Fruit fly (Drosophila melanogaster) whole organism, embryonic: ENCODE data around the gene CG34357.

Experiments used
- Ada2b ChIP-seq: fragments of 200-800 bp; sonication (Bioruptor generic); IDR thresholded peaks from 2 replicates; pipeline ENCODE4 v1.3.6; 2022; ENCODE audit warnings: missing biosample characterization, missing genetic modification characterization
- CG10979 ChIP-seq: fragments of 200-800 bp; sonication (Bioruptor generic); optimal IDR thresholded peaks from 2 replicates; lab custom pipeline; 2018; ENCODE audit warnings: missing biosample characterization, mild to moderate bottlenecking, missing genetic modification characterization, moderate library complexity
- CG11093 ChIP-seq: fragments of 200-800 bp; sonication (Bioruptor generic); IDR thresholded peaks from 3 replicates; pipeline ENCODE4 v1.3.6; 2022; ENCODE audit warnings: missing biosample characterization, missing genetic modification characterization
- CG12155 ChIP-seq: fragments of 200-800 bp; sonication (Bioruptor generic); optimal IDR thresholded peaks from 3 replicates; lab custom pipeline; 2016; ENCODE audit warnings: missing biosample characterization, missing genetic modification characterization
- CG13894 ChIP-seq: fragments of 200-800 bp; sonication (Bioruptor generic); optimal IDR thresholded peaks from 3 replicates; lab custom pipeline; 2018; ENCODE audit warnings: missing biosample characterization, mild to moderate bottlenecking, missing genetic modification characterization, moderate library complexity
- CG14710 ChIP-seq: fragments of 200-800 bp; sonication (Bioruptor generic); optimal IDR thresholded peaks from 3 replicates; lab custom pipeline; 2019; ENCODE audit warnings: missing biosample characterization, mild to moderate bottlenecking, missing genetic modification characterization, moderate library complexity
- CG15601 ChIP-seq: fragments of 200-800 bp; sonication (Bioruptor generic); optimal IDR thresholded peaks from 3 replicates; lab custom pipeline; 2019; ENCODE audit warnings: missing biosample characterization, mild to moderate bottlenecking, missing genetic modification characterization, moderate library complexity
- CG1602 ChIP-seq: fragments of 200-800 bp; sonication (Bioruptor generic); optimal IDR thresholded peaks from 3 replicates; lab custom pipeline; 2016; ENCODE audit warnings: missing biosample characterization, missing genetic modification characterization
- CG16779 ChIP-seq: fragments of 200-800 bp; sonication (Bioruptor generic); IDR thresholded peaks from 2 replicates; pipeline ENCODE4 v1.3.6; 2022; ENCODE audit warnings: missing biosample characterization, missing genetic modification characterization
- CG17359 ChIP-seq: fragments of 200-800 bp; sonication (Bioruptor generic); optimal IDR thresholded peaks from 3 replicates; lab custom pipeline; 2018; ENCODE audit warnings: missing biosample characterization, mild to moderate bottlenecking, missing genetic modification characterization, moderate library complexity
- CG18011 ChIP-seq: fragments of 200-800 bp; sonication (Bioruptor generic); optimal IDR thresholded peaks from 2 replicates; lab custom pipeline; 2017; ENCODE audit warnings: missing biosample characterization, missing genetic modification characterization, mild to moderate bottlenecking, moderate library complexity, missing genotype
- CG7786 ChIP-seq: fragments of 200-800 bp; sonication (Bioruptor generic); optimal IDR thresholded peaks from 2 replicates; lab custom pipeline; 2016; ENCODE audit warnings: missing biosample characterization, missing genetic modification characterization
- CG7987 ChIP-seq: fragments of 200-800 bp; sonication (Bioruptor generic); optimal IDR thresholded peaks from 2 replicates; lab custom pipeline; 2018; ENCODE audit warnings: missing biosample characterization, mild to moderate bottlenecking, missing genetic modification characterization, moderate library complexity
- CG9932 ChIP-seq: fragments of 200-800 bp; sonication (Bioruptor generic); IDR thresholded peaks from 2 replicates; pipeline ENCODE4 v1.3.6; 2022; ENCODE audit warnings: missing biosample characterization, missing genetic modification characterization
- CkIIα-i1 ChIP-seq: fragments of 200-800 bp; sonication (Bioruptor generic); IDR thresholded peaks from 2 replicates; pipeline ENCODE4 v1.3.6; 2022; ENCODE audit warnings: missing biosample characterization, missing genetic modification characterization
- Dll ChIP-seq: fragments of 200-800 bp; sonication (Bioruptor generic); IDR thresholded peaks from 4 replicates; pipeline ENCODE4 v1.3.6; 2022; ENCODE audit warnings: missing biosample characterization, missing genetic modification characterization; ENCODE audit not compliant: partially characterized antibody
- Gug ChIP-seq: fragments of 200-800 bp; sonication (Bioruptor generic); IDR thresholded peaks from 4 replicates; pipeline ENCODE4 v1.3.6; 2022; ENCODE audit warnings: missing biosample characterization, missing genetic modification characterization
- HLH3B ChIP-seq: fragments of 200-800 bp; sonication (Bioruptor generic); IDR thresholded peaks from 2 replicates; pipeline ENCODE4 v1.3.6; 2022; ENCODE audit warnings: missing biosample characterization, missing genetic modification characterization
- HLH54F ChIP-seq: fragments of 200-800 bp; sonication (Bioruptor generic); optimal IDR thresholded peaks from 3 replicates; lab custom pipeline; 2016; ENCODE audit warnings: missing biosample characterization, missing genetic modification characterization
- Hey ChIP-seq: fragments of 200-800 bp; sonication (Bioruptor generic); optimal IDR thresholded peaks from 3 replicates; lab custom pipeline; 2018; ENCODE audit warnings: missing biosample characterization, mild to moderate bottlenecking, missing genetic modification characterization
- Sox100B ChIP-seq: fragments of 200-800 bp; sonication (Bioruptor generic); optimal IDR thresholded peaks from 3 replicates; lab custom pipeline; 2018; ENCODE audit warnings: missing biosample characterization, mild to moderate bottlenecking, missing genetic modification characterization
- Sry-β ChIP-seq: fragments of 200-800 bp; sonication (Bioruptor generic); optimal IDR thresholded peaks from 2 replicates; lab custom pipeline; 2018; ENCODE audit warnings: missing biosample characterization, mild to moderate bottlenecking, missing genetic modification characterization, moderate library complexity
- bcd ChIP-seq: fragments of 200-800 bp; sonication (Bioruptor generic); optimal IDR thresholded peaks from 2 replicates; lab custom pipeline; 2017; ENCODE audit warnings: missing biosample characterization, mild to moderate bottlenecking, missing genetic modification characterization
- bigmax ChIP-seq: fragments of 200-800 bp; sonication (Bioruptor generic); optimal IDR thresholded peaks from 2 replicates; lab custom pipeline; 2018; ENCODE audit warnings: missing biosample characterization, mild to moderate bottlenecking, missing genetic modification characterization
- btn ChIP-seq: fragments of 200-800 bp; sonication (Bioruptor generic); optimal IDR thresholded peaks from 2 replicates; lab custom pipeline; 2016; ENCODE audit warnings: missing biosample characterization, missing genetic modification characterization
- chinmo ChIP-seq: fragments of 200-800 bp; sonication (Bioruptor generic); IDR thresholded peaks from 4 replicates; pipeline ENCODE4 v1.3.6; 2022; ENCODE audit warnings: missing biosample characterization, missing genetic modification characterization; ENCODE audit not compliant: partially characterized antibody
- dimm ChIP-seq: fragments of 200-800 bp; sonication (Bioruptor generic); IDR thresholded peaks from 2 replicates; pipeline ENCODE4 v1.3.6; 2022; ENCODE audit warnings: missing biosample characterization, missing genetic modification characterization
- en ChIP-seq: fragments of 200-800 bp; sonication (Bioruptor generic); optimal IDR thresholded peaks from 2 replicates; lab custom pipeline; 2016; ENCODE audit warnings: missing biosample characterization, missing genetic modification characterization
- eve ChIP-seq, 2 experiments: fragments of >200 bp; optimal IDR thresholded peaks; 2 replicates each; lab custom pipeline; 2017; ENCODE audit warnings: missing biosample characterization in 2 of 2, missing genetic modification characterization in 2 of 2
- gfzf ChIP-seq: fragments of 200-800 bp; sonication (Bioruptor generic); optimal IDR thresholded peaks from 2 replicates; lab custom pipeline; 2016; ENCODE audit warnings: missing biosample characterization, mild to moderate bottlenecking, missing genetic modification characterization, moderate library complexity
- hb ChIP-seq: fragments of 200-800 bp; sonication (Bioruptor generic); IDR thresholded peaks from 3 replicates; pipeline ENCODE4 v1.3.6; 2022; ENCODE audit warnings: missing biosample characterization, missing genetic modification characterization; ENCODE audit not compliant: partially characterized antibody
- insv ChIP-seq, 2 experiments: fragments of 200-800 bp; sonication (Bioruptor generic); optimal IDR thresholded peaks; 3 replicates each; lab custom pipeline; 2016 to 2018; ENCODE audit warnings: missing biosample characterization in 2 of 2, missing genetic modification characterization in 2 of 2
- knrl ChIP-seq: fragments of 200-800 bp; sonication (Bioruptor generic); IDR thresholded peaks from 3 replicates; pipeline ENCODE4 v1.3.6; 2022; ENCODE audit warnings: missing biosample characterization, missing genetic modification characterization; ENCODE audit not compliant: partially characterized antibody
- lov ChIP-seq, 2 experiments: fragments of 200-800 bp in 1 of 2; fragments of >200 bp in 1 of 2; sonication (Bioruptor generic) in 1 of 2; IDR thresholded peaks in 1 of 2; optimal IDR thresholded peaks in 1 of 2; 2 replicates in 1 of 2; 3 replicates in 1 of 2; pipeline versions ENCODE4 v1.3.6 to Lab custom; 2017 to 2022; ENCODE audit warnings: missing biosample characterization in 1 of 2, missing genetic modification characterization in 1 of 2
- mirr ChIP-seq: fragments of 200-800 bp; sonication (Bioruptor generic); optimal IDR thresholded peaks from 3 replicates; lab custom pipeline; 2018; ENCODE audit warnings: missing biosample characterization, mild to moderate bottlenecking, missing genetic modification characterization
- nom ChIP-seq: fragments of 200-800 bp; sonication (Bioruptor generic); optimal IDR thresholded peaks from 2 replicates; lab custom pipeline; 2017; ENCODE audit warnings: missing biosample characterization, missing genetic modification characterization, mild to moderate bottlenecking, moderate library complexity, missing genetic modification reagents
- pan ChIP-seq, 4 experiments: fragments of >200 bp in 3 of 4; fragments of 200-800 bp in 1 of 4; sonication (Bioruptor generic) in 1 of 4; optimal IDR thresholded peaks in 3 of 4; IDR thresholded peaks in 1 of 4; 2 replicates each; pipeline versions ENCODE4 v1.3.6 to Lab custom; 2017 to 2022; ENCODE audit warnings: missing biosample characterization in 2 of 4, missing genetic modification characterization in 2 of 4, mixed read lengths in 1 of 4
- peb ChIP-seq: fragments of 200-800 bp; sonication (Bioruptor generic); IDR thresholded peaks from 2 replicates; pipeline ENCODE4 v1.3.6; 2022; ENCODE audit warnings: missing biosample characterization, missing genetic modification characterization
- rib ChIP-seq: fragments of 200-800 bp; sonication (Bioruptor generic); IDR thresholded peaks from 2 replicates; pipeline ENCODE4 v1.3.6; 2022; ENCODE audit warnings: missing biosample characterization, missing genetic modification characterization
- ro ChIP-seq: fragments of 200-800 bp; sonication (Bioruptor generic); IDR thresholded peaks from 2 replicates; pipeline ENCODE4 v1.3.6; 2022; ENCODE audit warnings: missing biosample characterization, missing genetic modification characterization
- tup ChIP-seq: fragments of 200-800 bp; sonication (Bioruptor generic); optimal IDR thresholded peaks from 2 replicates; lab custom pipeline; 2016; ENCODE audit warnings: missing biosample characterization, mild to moderate bottlenecking, missing genetic modification characterization, moderate library complexity
- twi ChIP-seq: fragments of 200-800 bp; optimal IDR thresholded peaks from 2 replicates; lab custom pipeline; 2019; ENCODE audit warnings: missing biosample characterization, mild to moderate bottlenecking, missing genetic modification characterization, moderate library complexity

The CG34357 gene

dm6 chr3R:4479038-4479988 is 78.6 kb downstream of the CG34357 start, which contains the start of gene CG31523 (continued):
- no peak for TF ChIP-seq tup (GFP tag; lab: Kevin White, UChicago)
- peak; percentile 12 for TF ChIP-seq CG14710

dm6 chr3R:4478220-4479037 is 79.4 kb downstream of the CG34357 start:
- TF ChIP-seq chinmo (GFP tag; lab: Robert Waterston, UW), result peak; percentile 73; the same call in 2 of the 4 replicates
- peak; percentile 90 for TF ChIP-seq CG17359 (tag; lab: Kevin White, UChicago)
- peak; percentile 12 for TF ChIP-seq Hey (tag; lab: Kevin White, UChicago)
- TF ChIP-seq lov (optimal IDR thresholded peaks at IDR 0.05; lab: Kevin White, UChicago), result no peak
- peak; percentile 87; the same call in 2 of the 3 replicates for TF ChIP-seq lov (GFP tag; IDR thresholded peaks at IDR 0.05; lab: Robert Waterston, UW)
- peak; percentile 77 for TF ChIP-seq bcd (GFP tag; lab: Kevin White, UChicago)
- peak; percentile 85 for TF ChIP-seq CG7786 (GFP tag; lab: Kevin White, UChicago)
- TF ChIP-seq mirr (GFP tag; lab: Kevin White, UChicago), result peak; percentile 42
- peak; percentile 74 for TF ChIP-seq CG1602 (GFP tag; lab: Kevin White, UChicago)
- peak; percentile 90 for TF ChIP-seq Ada2b (GFP tag; lab: Robert Waterston, UW)
- peak; percentile 67 for TF ChIP-seq CG15601 (tag; lab: Kevin White, UChicago)
- TF ChIP-seq CG18011 (GFP tag; lab: Kevin White, UChicago), result peak; percentile 77
- no peak for TF ChIP-seq ro (GFP tag; lab: Robert Waterston, UW)
- 0 out of 3 replicates have a peak, but pooled peaks have one; percentile 27 for TF ChIP-seq knrl (GFP tag; lab: Robert Waterston, UW)
- TF ChIP-seq CG10979 (tag; lab: Kevin White, UChicago), result peak; percentile 78
- no peak for TF ChIP-seq bigmax (GFP tag; lab: Kevin White, UChicago)
- TF ChIP-seq insv (GFP tag; optimal IDR thresholded peaks at IDR 0.05; lab: Kevin White, UChicago), result no peak
- TF ChIP-seq gfzf (GFP tag; lab: Kevin White, UChicago), result peak; percentile 2
- no peak; the same call in 2 of the 4 replicates for TF ChIP-seq Dll (GFP tag; lab: Robert Waterston, UW)
- peak; percentile 70 for TF ChIP-seq btn (GFP tag; lab: Kevin White, UChicago)
- peak; percentile 87 for TF ChIP-seq CG12155 (GFP tag; lab: Kevin White, UChicago)
- TF ChIP-seq CG16779, result peak; percentile 96
- TF ChIP-seq dimm, result peak; percentile 66
- no peak for TF ChIP-seq Sry-β
- peak; percentile 70 for TF ChIP-seq nom (GFP tag; lab: Kevin White, UChicago)
- peak; percentile 57 for TF ChIP-seq CG7987 (GFP tag; lab: Kevin White, UChicago)
- TF ChIP-seq Sox100B (GFP tag; lab: Kevin White, UChicago), result peak; percentile 75
- TF ChIP-seq CG9932 (GFP tag; lab: Robert Waterston, UW), result peak; percentile 88
- TF ChIP-seq hb (GFP tag; lab: Robert Waterston, UW), result no peak
- TF ChIP-seq pan (optimal IDR thresholded peaks at IDR 0.05; lab: Kevin White, UChicago), result no peak
- TF ChIP-seq pan (GFP tag; optimal IDR thresholded peaks at IDR 0.05 in 1 of 2, IDR thresholded peaks at IDR 0.05 in 1 of 2), result peak in 1 of 2 experiments; percentile 94
- TF ChIP-seq Gug (GFP tag; lab: Robert Waterston, UW), result peak; percentile 89
- TF ChIP-seq rib (GFP tag; lab: Robert Waterston, UW), result peak; percentile 73; the same call in 1 of the 2 replicates
- TF ChIP-seq eve (GFP tag; optimal IDR thresholded peaks at IDR 0.05; lab: Kevin White, UChicago), result no peak
- peak; percentile 58; the same call in 2 of the 3 replicates for TF ChIP-seq CG11093
- TF ChIP-seq peb (GFP tag; lab: Robert Waterston, UW), result peak; percentile 52; the same call in 1 of the 2 replicates
- peak; percentile 90 for TF ChIP-seq HLH3B (GFP tag; lab: Robert Waterston, UW)
- peak; percentile 86 for TF ChIP-seq HLH54F (GFP tag; lab: Kevin White, UChicago)
- TF ChIP-seq CkIIα-i1 (GFP tag; lab: Robert Waterston, UW), result 0 out of 2 replicates have a peak, but pooled peaks have one; percentile 15
- peak; percentile 23 for TF ChIP-seq CG13894 (tag; lab: Kevin White, UChicago)
- peak; percentile 73 for TF ChIP-seq en
- TF ChIP-seq twi, result no peak
